Fruit fly (Drosophila melanogaster): Measurements from ENCODE around the gene CG14402.

DNA sequence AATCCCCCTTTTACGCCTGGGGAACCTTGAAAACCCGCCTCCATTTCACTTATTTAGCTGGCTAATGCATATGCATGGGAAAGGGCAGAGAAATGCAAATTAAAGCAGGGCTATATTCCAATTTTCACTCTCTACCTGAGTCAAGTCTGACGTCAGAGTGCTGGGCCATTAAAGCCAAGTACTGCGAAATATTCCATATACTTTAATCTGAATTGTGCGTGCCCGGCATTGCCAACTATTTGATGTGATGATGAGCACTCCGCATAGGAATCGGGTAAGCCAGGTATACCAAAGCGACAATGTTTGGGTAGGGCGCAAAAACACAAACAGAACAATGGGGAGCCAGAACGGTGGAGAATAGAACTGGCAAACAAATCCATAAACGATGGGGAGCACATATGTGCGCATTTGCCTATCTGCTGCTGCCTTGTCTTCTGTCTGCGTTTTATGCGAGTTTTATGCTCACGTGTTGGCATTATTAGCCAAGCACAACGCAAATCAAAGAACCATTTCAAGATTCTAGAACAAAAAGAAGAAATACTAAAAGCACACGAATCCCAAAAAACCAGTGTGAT lies 30.6 kb downstream of the CG14402 start:
- TF ChIP-seq h (optimal IDR thresholded peaks at IDR 0.05) (no peak), ttk (optimal IDR thresholded peaks at IDR 0.05) (no peak)
